Fruit fly (Drosophila melanogaster): ENCODE measurements around the gene eyg.
A peak's percentile ranks its signal among the peaks of the same experiment; 100 is the strongest.

Gene eyg

dm6 chr3L:12414189-12414964 lies 53.4 kb downstream of the eyg start, which contains the start of gene SCaMC (continued):
- TF ChIP-seq nerfin-2 (GFP tag; IDR thresholded peaks at IDR 0.05; ENCODE audit: partially characterized antibody) (no peak), sqz (GFP tag; optimal IDR thresholded peaks at IDR 0.05) (no peak), CG6765 (GFP tag; optimal IDR thresholded peaks at IDR 0.05) (no peak), ato (GFP tag; IDR thresholded peaks at IDR 0.05; ENCODE audit: partially characterized antibody) (no peak), CG15514 (GFP tag; optimal IDR thresholded peaks at IDR 0.05) (peak; percentile 79), Ssrp (tag; optimal IDR thresholded peaks at IDR 0.05) (no peak), Max (GFP tag; optimal IDR thresholded peaks at IDR 0.05) (peak; percentile 40), CG15696 (tag; optimal IDR thresholded peaks at IDR 0.05) (no peak), CG6683 (GFP tag; optimal IDR thresholded peaks at IDR 0.05) (no peak), ind (GFP tag; optimal IDR thresholded peaks at IDR 0.05) (no peak), tap (tag; optimal IDR thresholded peaks at IDR 0.05) (no peak), CG2875 (GFP tag; optimal IDR thresholded peaks at IDR 0.05) (no peak), onecut (GFP tag; IDR thresholded peaks at IDR 0.05) (no peak), usp (GFP tag; optimal IDR thresholded peaks at IDR 0.05) (no peak), HLHmδ (GFP tag; optimal IDR thresholded peaks at IDR 0.05) (no peak), CG13287 (GFP tag; IDR thresholded peaks at IDR 0.05; ENCODE audit: partially characterized antibody) (peak; percentile 52), CG6854 (GFP tag; optimal IDR thresholded peaks at IDR 0.05) (no peak), CG4707 (GFP tag; optimal IDR thresholded peaks at IDR 0.05) (no peak), NfI (GFP tag; optimal IDR thresholded peaks at IDR 0.05) (no peak), CG18619 (GFP tag; optimal IDR thresholded peaks at IDR 0.05) (no peak), eyg (GFP tag; optimal IDR thresholded peaks at IDR 0.05) (no peak), CG17612 (GFP tag; IDR thresholded peaks at IDR 0.05) (no peak), Sry-β (GFP tag; optimal IDR thresholded peaks at IDR 0.05) (no peak), bsh (GFP tag; optimal IDR thresholded peaks at IDR 0.05) (no peak), CG14050 (GFP tag; IDR thresholded peaks at IDR 0.05) (no peak), CG8089 (GFP tag; optimal IDR thresholded peaks at IDR 0.05) (no peak), lola (GFP tag; optimal IDR thresholded peaks at IDR 0.05) (no peak), gsb-n (tag; optimal IDR thresholded peaks at IDR 0.05) (peak; percentile 45), cato (GFP tag; optimal IDR thresholded peaks at IDR 0.05; ENCODE audit: borderline replicate concordance) (no peak), grau (tag; optimal IDR thresholded peaks at IDR 0.05) (peak; percentile 18), ems (GFP tag; optimal IDR thresholded peaks at IDR 0.05) (no peak), dan (GFP tag; IDR thresholded peaks at IDR 0.05) (no peak), CG7839 (tag; optimal IDR thresholded peaks at IDR 0.05) (no peak), CG8281 (tag; optimal IDR thresholded peaks at IDR 0.05) (no peak), ERR (GFP tag; optimal IDR thresholded peaks at IDR 0.05) (no peak), CG34422 (GFP tag; IDR thresholded peaks at IDR 0.05) (no peak; the same call in 2 of the 3 replicates), CG13123 (GFP tag; optimal IDR thresholded peaks at IDR 0.05) (peak; percentile 15), bab2 (GFP tag; optimal IDR thresholded peaks at IDR 0.05) (no peak), maf-S (GFP tag; optimal IDR thresholded peaks at IDR 0.05) (peak; percentile 11), CG7928 (GFP tag; optimal IDR thresholded peaks at IDR 0.05) (no peak), NC2β (GFP tag; optimal IDR thresholded peaks at IDR 0.05) (no peak), Fer2 (tag; optimal IDR thresholded peaks at IDR 0.05) (no peak), CG33557 (GFP tag; optimal IDR thresholded peaks at IDR 0.05) (no peak), unpg (GFP tag; optimal IDR thresholded peaks at IDR 0.05) (no peak), lbe (GFP tag; optimal IDR thresholded peaks at IDR 0.05) (peak; percentile 48), CG17359 (tag; optimal IDR thresholded peaks at IDR 0.05) (no peak), trem (tag; optimal IDR thresholded peaks at IDR 0.05) (peak; percentile 80), CG34376 (GFP tag; optimal IDR thresholded peaks at IDR 0.05) (peak; percentile 65)
